Fruit fly (Drosophila melanogaster) whole organism: Measurements from ENCODE around the gene milt.

ENCODE experiments used
- CG8478 ChIP-seq: fragments of >200 bp; optimal IDR thresholded peaks from 2 replicates; lab custom pipeline; 2018; ENCODE audit warnings: inconsistent platforms
- EcR ChIP-seq, 2 experiments: fragments of >200 bp; optimal IDR thresholded peaks; 2 replicates each; lab custom pipeline; 2017; ENCODE audit warnings: missing biosample characterization in 2 of 2, missing genetic modification characterization in 2 of 2, missing genetic modification reagents in 2 of 2
- psq ChIP-seq: fragments of >200 bp; optimal IDR thresholded peaks from 2 replicates; lab custom pipeline; 2017
- usp ChIP-seq: fragments of >200 bp; optimal IDR thresholded peaks from 2 replicates; lab custom pipeline; 2017; ENCODE audit warnings: missing biosample characterization, missing genetic modification characterization, mixed read lengths

DNA sequence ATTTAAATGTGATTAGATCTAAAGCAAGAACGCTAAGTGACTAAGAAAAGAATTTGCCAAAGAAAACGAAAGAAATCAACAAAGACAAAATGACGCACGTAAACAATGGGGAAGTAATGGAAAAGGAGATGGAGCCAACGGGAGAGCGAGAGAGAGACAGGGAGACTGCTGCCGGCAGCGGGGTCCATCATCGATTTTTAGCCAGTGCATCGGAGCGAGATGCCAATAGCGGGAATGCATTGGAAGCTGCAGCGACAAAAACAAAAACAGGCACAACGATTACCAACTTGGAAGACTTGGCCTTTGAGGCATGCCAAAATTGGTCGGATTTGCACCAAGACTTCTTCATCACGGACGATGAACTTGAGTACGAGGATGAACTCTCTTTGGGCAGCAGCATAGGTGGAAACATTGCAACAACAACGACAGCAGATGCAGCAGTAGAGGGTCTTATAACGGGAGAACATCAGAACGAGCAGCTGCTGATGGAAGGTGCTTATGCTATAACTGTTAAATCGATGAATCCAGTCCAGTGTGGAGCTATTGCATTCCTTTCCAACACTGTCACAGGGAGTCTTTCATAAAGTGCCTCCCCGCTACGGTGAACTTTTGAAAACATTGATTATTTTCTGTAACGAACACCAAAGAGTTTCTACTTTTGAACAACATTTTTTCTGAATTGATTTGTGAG is 13.0 kb downstream of the milt start:
- no peak for TF ChIP-seq psq (lab: Kevin White, UChicago)
- TF ChIP-seq EcR (GFP tag; optimal IDR thresholded peaks at IDR 0.05; lab: Kevin White, UChicago) = no peak
- TF ChIP-seq usp = no peak
- no peak for TF ChIP-seq CG8478 (lab: Kevin White, UChicago)
